Fruit fly (Drosophila melanogaster) whole organism, wandering third instar larva: Measurements from ENCODE around the gene CG7810.

ENCODE experiments used
- Abd-B ChIP-seq: fragments of >200 bp; optimal IDR thresholded peaks from 2 replicates; lab custom pipeline; 2017; ENCODE audit warnings: missing biosample characterization, missing genetic modification characterization
- CG32264 ChIP-seq: fragments of 200-800 bp; sonication (Bioruptor generic); optimal IDR thresholded peaks from 2 replicates; lab custom pipeline; 2016; ENCODE audit warnings: missing biosample characterization, missing genetic modification characterization
- CG9705 ChIP-seq: fragments of 200-800 bp; sonication (Bioruptor generic); optimal IDR thresholded peaks from 2 replicates; lab custom pipeline; 2018; ENCODE audit warnings: missing biosample characterization, mild to moderate bottlenecking, missing genetic modification characterization
- CrebA ChIP-seq: fragments of 200-800 bp; sonication (Bioruptor generic); optimal IDR thresholded peaks from 2 replicates; lab custom pipeline; 2016; ENCODE audit warnings: missing biosample characterization, mild to moderate bottlenecking, missing genetic modification characterization, borderline replicate concordance
- Dfd ChIP-seq: fragments of >200 bp; optimal IDR thresholded peaks from 2 replicates; lab custom pipeline; 2017; ENCODE audit warnings: missing biosample characterization, missing genetic modification characterization
- Dif ChIP-seq: fragments of 200-275, 200-300 bp; sonication (Bioruptor generic); optimal IDR thresholded peaks from 2 replicates; lab custom pipeline; 2018; ENCODE audit warnings: missing biosample characterization, missing genetic modification characterization; ENCODE audit not compliant: partially characterized antibody
- GATAd ChIP-seq: sonication (Bioruptor generic); optimal IDR thresholded peaks from 2 replicates; lab custom pipeline; 2016; ENCODE audit warnings: missing biosample characterization, missing genetic modification characterization
- HLH106 ChIP-seq: fragments of 200-800 bp; optimal IDR thresholded peaks from 3 replicates; lab custom pipeline; 2019; ENCODE audit warnings: missing biosample characterization, mild to moderate bottlenecking, missing genetic modification characterization, moderate library complexity
- Hnf4 ChIP-seq: fragments of 200-800 bp; sonication (Bioruptor generic); optimal IDR thresholded peaks from 2 replicates; lab custom pipeline; 2016; ENCODE audit warnings: missing biosample characterization, mild to moderate bottlenecking, missing genetic modification characterization
- Hr78 ChIP-seq: fragments of >200 bp; optimal IDR thresholded peaks from 2 replicates; lab custom pipeline; 2017; ENCODE audit warnings: missing biosample characterization, missing genetic modification characterization
- Hr83 ChIP-seq: fragments of 200-300 bp; sonication (Bioruptor generic); optimal IDR thresholded peaks from 2 replicates; lab custom pipeline; 2016; ENCODE audit warnings: missing biosample characterization, mild to moderate bottlenecking, missing genetic modification characterization, moderate library complexity; ENCODE audit not compliant: poor library complexity, severe bottlenecking
- Jra ChIP-seq: sonication (Bioruptor generic); optimal IDR thresholded peaks from 2 replicates; lab custom pipeline; 2016; ENCODE audit warnings: missing biosample characterization, missing genetic modification characterization
- Mio ChIP-seq: sonication (Bioruptor generic); optimal IDR thresholded peaks from 2 replicates; lab custom pipeline; 2016; ENCODE audit warnings: missing biosample characterization, missing genetic modification characterization
- Myc ChIP-seq: fragments of >200 bp; optimal IDR thresholded peaks from 2 replicates; lab custom pipeline; 2017
- N ChIP-seq: fragments of >200 bp; optimal IDR thresholded peaks from 2 replicates; lab custom pipeline; 2018; ENCODE audit warnings: missing biosample characterization, missing external identifiers, missing genetic modification characterization
- OdsH ChIP-seq: fragments of 200-800 bp; sonication (Bioruptor generic); optimal IDR thresholded peaks from 2 replicates; lab custom pipeline; 2016; ENCODE audit warnings: missing biosample characterization, mild to moderate bottlenecking, missing genetic modification characterization
- Rel ChIP-seq, 2 experiments: fragments of 200-800 bp; sonication (Bioruptor generic) in 1 of 2; optimal IDR thresholded peaks; 2 replicates in 1 of 2; 3 replicates in 1 of 2; lab custom pipeline; 2016 to 2019; ENCODE audit warnings: mild to moderate bottlenecking in 2 of 2, missing biosample characterization in 2 of 2, missing genetic modification characterization in 2 of 2, moderate library complexity in 1 of 2
- Sp1 ChIP-seq: fragments of 200-800 bp; sonication (Bioruptor generic); optimal IDR thresholded peaks from 3 replicates; lab custom pipeline; 2019; ENCODE audit warnings: missing biosample characterization, mild to moderate bottlenecking, missing genetic modification characterization, moderate library complexity
- Vsx2 ChIP-seq: fragments of 200-300, 225-300 bp; sonication (Bioruptor generic); optimal IDR thresholded peaks from 2 replicates; lab custom pipeline; 2018; ENCODE audit warnings: missing biosample characterization, missing genetic modification characterization; ENCODE audit not compliant: partially characterized antibody
- br ChIP-seq: fragments of 200-800 bp; sonication (Bioruptor generic); optimal IDR thresholded peaks from 2 replicates; lab custom pipeline; 2016; ENCODE audit warnings: missing biosample characterization, missing genetic modification characterization
- brk ChIP-seq: fragments of 200-800 bp; sonication (Bioruptor generic); optimal IDR thresholded peaks from 2 replicates; lab custom pipeline; 2016; ENCODE audit warnings: missing biosample characterization, mild to moderate bottlenecking, missing genetic modification characterization
- dl ChIP-seq, 2 experiments: fragments of 175-275, 200-275 bp in 1 of 2; fragments of 200-275 bp in 1 of 2; sonication (Bioruptor generic); optimal IDR thresholded peaks; lab custom pipeline; 2018; ENCODE audit warnings: mild to moderate bottlenecking in 2 of 2, missing biosample characterization in 2 of 2, missing genetic modification characterization in 2 of 2, moderate library complexity in 2 of 2; ENCODE audit not compliant: partially characterized antibody in 2 of 2, insufficient read depth in 1 of 2
- dmrt93B ChIP-seq: fragments of 200-800 bp; sonication (Bioruptor generic); optimal IDR thresholded peaks from 2 replicates; lab custom pipeline; 2018; ENCODE audit warnings: missing biosample characterization, mild to moderate bottlenecking, missing genetic modification characterization
- dsf ChIP-seq: sonication (Bioruptor generic); optimal IDR thresholded peaks from 2 replicates; lab custom pipeline; 2016; ENCODE audit warnings: missing biosample characterization, missing genetic modification characterization, borderline replicate concordance
- ey ChIP-seq: fragments of 200-800 bp; sonication (Bioruptor generic); optimal IDR thresholded peaks from 2 replicates; lab custom pipeline; 2016; ENCODE audit warnings: missing biosample characterization, missing genetic modification characterization
- foxo ChIP-seq, 2 experiments: fragments of 200-800 bp; sonication (Bioruptor generic); optimal IDR thresholded peaks; 2 replicates in 1 of 2; 3 replicates in 1 of 2; lab custom pipeline; 2016 to 2017; ENCODE audit warnings: missing biosample characterization in 2 of 2, missing genetic modification characterization in 2 of 2
- fru ChIP-seq: fragments of 200-800 bp; sonication (Bioruptor generic); optimal IDR thresholded peaks from 3 replicates; lab custom pipeline; 2016; ENCODE audit warnings: missing biosample characterization, mild to moderate bottlenecking, missing genetic modification characterization
- h ChIP-seq: fragments of 200-800 bp; sonication (Bioruptor generic); optimal IDR thresholded peaks from 3 replicates; lab custom pipeline; 2016; ENCODE audit warnings: missing biosample characterization, mild to moderate bottlenecking, missing genetic modification characterization
- jim ChIP-seq: fragments of 175-275, 200-325 bp; sonication (Bioruptor generic); optimal IDR thresholded peaks from 2 replicates; lab custom pipeline; 2016; ENCODE audit warnings: missing biosample characterization, mild to moderate bottlenecking, missing genetic modification characterization
- lola ChIP-seq: fragments of >200 bp; optimal IDR thresholded peaks from 2 replicates; lab custom pipeline; 2017; ENCODE audit warnings: missing biosample characterization, missing genetic modification characterization
- pan ChIP-seq: fragments of >200 bp; optimal IDR thresholded peaks from 2 replicates; lab custom pipeline; 2017
- psq ChIP-seq: fragments of 200-800 bp; sonication (Bioruptor generic); optimal IDR thresholded peaks from 3 replicates; lab custom pipeline; 2017; ENCODE audit warnings: missing biosample characterization, mild to moderate bottlenecking, missing genetic modification characterization, moderate library complexity
- rgr ChIP-seq: fragments of 200-800 bp; sonication (Bioruptor generic); optimal IDR thresholded peaks from 3 replicates; lab custom pipeline; 2016; ENCODE audit warnings: missing biosample characterization, mild to moderate bottlenecking, missing genetic modification characterization
- sage ChIP-seq: fragments of 200-800 bp; sonication (Bioruptor generic); optimal IDR thresholded peaks from 2 replicates; lab custom pipeline; 2016; ENCODE audit warnings: missing biosample characterization, mild to moderate bottlenecking, missing genetic modification characterization
- sv ChIP-seq: fragments of 200-800 bp; sonication (Bioruptor generic); optimal IDR thresholded peaks from 3 replicates; lab custom pipeline; 2016; ENCODE audit warnings: missing biosample characterization, missing genetic modification characterization
- tai ChIP-seq: sonication (Bioruptor generic); optimal IDR thresholded peaks from 2 replicates; lab custom pipeline; 2016; ENCODE audit warnings: missing biosample characterization, missing genetic modification characterization
- usp ChIP-seq: fragments of >200 bp; optimal IDR thresholded peaks from 2 replicates; lab custom pipeline; 2017; ENCODE audit warnings: missing biosample characterization, missing genetic modification characterization
- woc ChIP-seq: sonication (Bioruptor generic); optimal IDR thresholded peaks from 2 replicates; lab custom pipeline; 2016; ENCODE audit warnings: missing biosample characterization, mild to moderate bottlenecking, missing genetic modification characterization

Gene CG7810

DNA sequence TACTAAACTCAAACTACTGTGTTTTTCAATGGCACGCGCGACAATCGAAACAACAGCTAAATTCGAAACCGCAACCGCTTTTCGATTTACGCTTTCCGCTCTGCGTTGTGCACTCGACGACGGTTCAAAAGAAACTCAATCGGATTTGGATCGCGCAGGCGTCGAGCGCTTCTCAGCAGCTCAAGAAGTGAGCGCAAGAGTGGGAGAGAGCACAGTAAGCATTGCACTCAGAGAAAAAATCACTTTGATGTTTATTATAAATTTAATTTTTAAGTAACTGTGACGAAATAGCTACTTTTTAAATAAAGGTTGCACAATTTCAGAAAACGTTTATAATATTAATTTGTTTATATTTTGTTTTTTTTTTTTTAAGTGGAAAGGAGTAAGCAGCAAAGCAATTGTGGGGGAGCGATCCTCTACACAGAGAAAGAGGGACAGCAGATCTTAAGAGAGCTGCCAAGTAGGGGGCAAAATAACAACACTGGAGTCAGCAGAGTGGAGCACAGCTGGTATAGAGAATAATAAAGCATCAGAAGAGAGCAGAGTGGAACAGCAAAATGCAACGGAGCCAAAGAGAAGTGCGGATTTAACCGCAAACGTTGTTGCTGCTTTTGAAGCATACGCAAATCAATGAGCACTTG is 33.3 kb downstream of the CG7810 start:
- TF ChIP-seq jim (GFP tag; lab: Kevin White, UChicago), result no peak
- TF ChIP-seq brk (GFP tag; lab: Kevin White, UChicago), result peak; percentile 99
- no peak for TF ChIP-seq lola
- TF ChIP-seq Vsx2, result peak; percentile 7
- TF ChIP-seq CrebA (GFP tag; lab: Kevin White, UChicago), result peak; percentile 94
- peak; percentile 99 for TF ChIP-seq Sp1 (GFP tag; lab: Kevin White, UChicago)
- TF ChIP-seq dmrt93B (GFP tag; lab: Kevin White, UChicago), result peak; percentile 94
- TF ChIP-seq HLH106, result peak; percentile 96
- TF ChIP-seq ey (GFP tag; lab: Kevin White, UChicago), result peak; percentile 97
- peak; percentile 93 for TF ChIP-seq tai
- peak; percentile 99 for TF ChIP-seq h (GFP tag; lab: Kevin White, UChicago)
- peak; percentile 0 for TF ChIP-seq Hr83 (GFP tag; lab: Kevin White, UChicago)
- peak; percentile 96 for TF ChIP-seq Jra (GFP tag; lab: Kevin White, UChicago)
- peak; percentile 73 for TF ChIP-seq Mio (GFP tag; lab: Kevin White, UChicago)
- TF ChIP-seq Dfd (GFP tag; lab: Kevin White, UChicago), result peak; percentile 27
- no peak for TF ChIP-seq usp (GFP tag; lab: Kevin White, UChicago)
- TF ChIP-seq sage, result peak; percentile 98
- peak; percentile 98 for TF ChIP-seq Hnf4 (GFP tag; lab: Kevin White, UChicago)
- peak; percentile 50 to 99 for TF ChIP-seq foxo (GFP tag; optimal IDR thresholded peaks at IDR 0.05; lab: Kevin White, UChicago)
- no peak for TF ChIP-seq N
- TF ChIP-seq dsf (GFP tag; lab: Kevin White, UChicago), result peak; percentile 92
- peak; percentile 95 for TF ChIP-seq woc (GFP tag; lab: Kevin White, UChicago)
- TF ChIP-seq Dif (GFP tag; lab: Kevin White, UChicago), result peak; percentile 78
- no peak for TF ChIP-seq Myc
- TF ChIP-seq br, result peak; percentile 98
- TF ChIP-seq sv (GFP tag; lab: Kevin White, UChicago), result peak; percentile 97
- TF ChIP-seq Rel (GFP tag; optimal IDR thresholded peaks at IDR 0.05; lab: Kevin White, UChicago), result peak; percentile 98
- peak; percentile 79 for TF ChIP-seq Rel (tag; optimal IDR thresholded peaks at IDR 0.05; lab: Kevin White, UChicago)
- peak; percentile 99 for TF ChIP-seq rgr (GFP tag; lab: Kevin White, UChicago)
- peak; percentile 37 to 64 for TF ChIP-seq dl (GFP tag; optimal IDR thresholded peaks at IDR 0.05; lab: Kevin White, UChicago; ENCODE audit: insufficient read depth in 1 of 2, partially characterized antibody in 2 of 2)
- peak; percentile 33 for TF ChIP-seq GATAd (GFP tag; lab: Kevin White, UChicago)
- peak; percentile 86 for TF ChIP-seq CG32264 (GFP tag; lab: Kevin White, UChicago)
- no peak for TF ChIP-seq pan (lab: Kevin White, UChicago)
- TF ChIP-seq psq (GFP tag; lab: Kevin White, UChicago), result peak; percentile 98
- peak; percentile 98 for TF ChIP-seq fru
- TF ChIP-seq CG9705 (GFP tag; lab: Kevin White, UChicago), result peak; percentile 94
- TF ChIP-seq Hr78, result no peak
- peak; percentile 99 for TF ChIP-seq OdsH
- TF ChIP-seq Abd-B (GFP tag; lab: Kevin White, UChicago), result no peak
- TF ChIP-seq, all 38 proteins: peak for 30

DNA sequence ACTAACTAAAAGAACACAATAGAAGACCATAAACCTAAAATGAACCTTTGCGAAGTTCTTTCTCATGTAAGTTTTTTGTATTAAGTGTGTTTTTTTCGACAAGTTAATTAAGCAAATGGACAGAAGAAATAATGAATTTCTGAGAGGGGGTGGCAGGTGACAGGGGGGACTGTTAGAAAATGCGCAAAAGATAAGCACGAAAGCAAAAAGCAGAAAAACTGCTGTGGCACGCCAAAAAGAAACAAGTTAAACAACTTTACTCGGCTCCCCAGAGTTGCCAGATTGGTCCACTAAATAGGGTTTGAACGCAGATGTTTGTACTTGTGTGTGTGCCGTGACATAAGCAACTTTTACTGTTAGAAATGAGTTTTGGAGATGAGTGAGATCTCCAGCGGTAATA is 34.1 kb downstream of the CG7810 start:
- TF ChIP-seq CG9705 (GFP tag; lab: Kevin White, UChicago), result no peak
- no peak for TF ChIP-seq Hr83 (GFP tag; lab: Kevin White, UChicago)
- no peak for TF ChIP-seq Mio (GFP tag; lab: Kevin White, UChicago)
- TF ChIP-seq pan (lab: Kevin White, UChicago), result no peak
- TF ChIP-seq jim (GFP tag; lab: Kevin White, UChicago), result no peak
- no peak for TF ChIP-seq CG32264 (GFP tag; lab: Kevin White, UChicago)
- TF ChIP-seq foxo (GFP tag; optimal IDR thresholded peaks at IDR 0.05; lab: Kevin White, UChicago), result no peak
- no peak for TF ChIP-seq lola
- TF ChIP-seq Vsx2, result no peak
- no peak for TF ChIP-seq br
- no peak for TF ChIP-seq Myc
- no peak for TF ChIP-seq psq (GFP tag; lab: Kevin White, UChicago)
- TF ChIP-seq CrebA (GFP tag; lab: Kevin White, UChicago), result no peak
